Fruit fly (Drosophila melanogaster) whole organism, prepupa: Measurements from ENCODE around the gene Pph13.

Experiments
- Blimp-1 ChIP-seq: fragments of 200-800 bp; sonication (Bioruptor generic); optimal IDR thresholded peaks from 3 replicates; lab custom pipeline; 2017; ENCODE audit warnings: missing biosample characterization, missing genetic modification characterization, mild to moderate bottlenecking, moderate library complexity, missing genetic modification reagents
- CG10631 ChIP-seq: fragments of 200-800 bp; sonication (Bioruptor generic); optimal IDR thresholded peaks from 2 replicates; lab custom pipeline; 2016; ENCODE audit warnings: missing biosample characterization, missing genetic modification characterization
- CG10669 ChIP-seq: fragments of 200-800 bp; sonication (Bioruptor generic); optimal IDR thresholded peaks from 3 replicates; lab custom pipeline; 2018; ENCODE audit warnings: missing biosample characterization, mild to moderate bottlenecking, missing genetic modification characterization, moderate library complexity
- CG11294 ChIP-seq: fragments of 200-800 bp; sonication (Bioruptor generic); IDR thresholded peaks from 2 replicates; pipeline ENCODE4 v1.3.6; 2022; ENCODE audit warnings: missing biosample characterization, missing genetic modification characterization
- CG11762 ChIP-seq: fragments of 200-800 bp; sonication (Bioruptor generic); optimal IDR thresholded peaks from 3 replicates; lab custom pipeline; 2016; ENCODE audit warnings: missing biosample characterization, missing genetic modification characterization; ENCODE audit not compliant: insufficient read depth
- CG3032 ChIP-seq: fragments of 200-800 bp; optimal IDR thresholded peaks from 2 replicates; lab custom pipeline; 2019; ENCODE audit warnings: missing biosample characterization, mild to moderate bottlenecking, missing genetic modification characterization, moderate library complexity
- CG31627 ChIP-seq: fragments of 200-800 bp; sonication (Bioruptor generic); optimal IDR thresholded peaks from 3 replicates; lab custom pipeline; 2016; ENCODE audit warnings: missing biosample characterization, missing genetic modification characterization
- CG32006 ChIP-seq: fragments of 200-800 bp; sonication (Bioruptor generic); optimal IDR thresholded peaks from 3 replicates; lab custom pipeline; 2017; ENCODE audit warnings: missing biosample characterization, mild to moderate bottlenecking, missing genetic modification characterization
- CG4318 ChIP-seq: fragments of 200-800 bp; sonication (Bioruptor generic); optimal IDR thresholded peaks from 3 replicates; lab custom pipeline; 2017; ENCODE audit warnings: missing biosample characterization, mild to moderate bottlenecking, missing genetic modification characterization
- CG6276 ChIP-seq: fragments of 200-800 bp; sonication (Bioruptor generic); optimal IDR thresholded peaks from 2 replicates; lab custom pipeline; 2017; ENCODE audit warnings: missing biosample characterization, mild to moderate bottlenecking, missing genetic modification characterization
- CG6792 ChIP-seq: fragments of 200-800 bp; sonication (Bioruptor generic); optimal IDR thresholded peaks from 3 replicates; lab custom pipeline; 2016; ENCODE audit warnings: missing biosample characterization, missing genetic modification characterization
- CG7368 ChIP-seq: fragments of 200-800 bp; sonication (Bioruptor generic); optimal IDR thresholded peaks from 3 replicates; lab custom pipeline; 2016; ENCODE audit warnings: missing biosample characterization, missing genetic modification characterization
- CG8119 ChIP-seq: fragments of 200-800 bp; sonication (Bioruptor generic); IDR thresholded peaks from 3 replicates; pipeline ENCODE4 v1.3.6; 2022; ENCODE audit warnings: missing biosample characterization, missing genetic modification characterization
- CG8632 ChIP-seq: fragments of 200-800 bp; sonication (Bioruptor generic); optimal IDR thresholded peaks from 3 replicates; lab custom pipeline; 2016; ENCODE audit warnings: missing biosample characterization, missing genetic modification characterization
- Eip78C ChIP-seq: fragments of 200-800 bp; sonication (Bioruptor generic); peaks from one replicate; lab custom pipeline; 2016; ENCODE audit warnings: missing biosample characterization, missing genetic modification characterization
- Ets21C ChIP-seq: fragments of 200-800 bp; sonication (Bioruptor generic); optimal IDR thresholded peaks from 3 replicates; lab custom pipeline; 2016; ENCODE audit warnings: missing biosample characterization, missing genetic modification characterization
- Ets96B ChIP-seq: fragments of 200-800 bp; optimal IDR thresholded peaks from 2 replicates; lab custom pipeline; 2019; ENCODE audit warnings: missing biosample characterization, mild to moderate bottlenecking, missing genetic modification characterization, moderate library complexity
- Gug ChIP-seq: fragments of 200-800 bp; sonication (Bioruptor generic); IDR thresholded peaks from 2 replicates; pipeline ENCODE4 v1.3.6; 2022; ENCODE audit warnings: missing biosample characterization, missing genetic modification characterization
- Hr38 ChIP-seq: sonication (Bioruptor generic); optimal IDR thresholded peaks from 2 replicates; lab custom pipeline; 2016; ENCODE audit warnings: missing biosample characterization, missing genetic modification characterization
- Hr4 ChIP-seq: fragments of 200-800 bp; sonication (Bioruptor generic); optimal IDR thresholded peaks from 3 replicates; lab custom pipeline; 2016; ENCODE audit warnings: missing biosample characterization, missing genetic modification characterization
- Lpt ChIP-seq: fragments of 200-800 bp; sonication (Bioruptor generic); optimal IDR thresholded peaks from 3 replicates; lab custom pipeline; 2016; ENCODE audit warnings: missing biosample characterization, missing genetic modification characterization
- OdsH ChIP-seq: fragments of 200-800 bp; sonication (Bioruptor generic); optimal IDR thresholded peaks from 3 replicates; lab custom pipeline; 2016; ENCODE audit warnings: missing biosample characterization, missing genetic modification characterization
- Sox102F ChIP-seq: fragments of 200-800 bp; sonication (Bioruptor generic); optimal IDR thresholded peaks from 2 replicates; lab custom pipeline; 2016; ENCODE audit warnings: missing biosample characterization, mild to moderate bottlenecking, missing genetic modification characterization
- Sox14 ChIP-seq: fragments of 200-800 bp; sonication (Bioruptor generic); optimal IDR thresholded peaks from 3 replicates; lab custom pipeline; 2016; ENCODE audit warnings: missing biosample characterization, missing genetic modification characterization
- Sox15 ChIP-seq: fragments of 200-800 bp; sonication (Bioruptor generic); optimal IDR thresholded peaks from 3 replicates; lab custom pipeline; 2016; ENCODE audit warnings: missing biosample characterization, missing genetic modification characterization
- achi ChIP-seq: fragments of 200-800 bp; sonication (Bioruptor generic); optimal IDR thresholded peaks from 3 replicates; lab custom pipeline; 2016; ENCODE audit warnings: missing biosample characterization, missing genetic modification characterization
- acj6 ChIP-seq: fragments of 200-800 bp; sonication (Bioruptor generic); optimal IDR thresholded peaks from 3 replicates; lab custom pipeline; 2016; ENCODE audit warnings: missing biosample characterization, missing genetic modification characterization
- dac ChIP-seq: fragments of 200-800 bp; sonication (Bioruptor generic); optimal IDR thresholded peaks from 2 replicates; lab custom pipeline; 2017; ENCODE audit warnings: missing biosample characterization, mild to moderate bottlenecking, missing genetic modification characterization
- eg ChIP-seq: fragments of 200-800 bp; sonication (Bioruptor generic); IDR thresholded peaks from 3 replicates; pipeline ENCODE4 v1.3.6; 2022; ENCODE audit warnings: missing biosample characterization, missing genetic modification characterization
- esn ChIP-seq: fragments of 200-800 bp; sonication (Bioruptor generic); optimal IDR thresholded peaks from 2 replicates; lab custom pipeline; 2016; ENCODE audit warnings: missing biosample characterization, mild to moderate bottlenecking, missing genetic modification characterization, moderate library complexity
- fd85E ChIP-seq: fragments of 200-800 bp; sonication (Bioruptor generic); optimal IDR thresholded peaks from 3 replicates; lab custom pipeline; 2016; ENCODE audit warnings: missing biosample characterization, missing genetic modification characterization
- net ChIP-seq: fragments of 200-800 bp; sonication (Bioruptor generic); optimal IDR thresholded peaks from 3 replicates; lab custom pipeline; 2016; ENCODE audit warnings: missing biosample characterization, missing genetic modification characterization
- pdm3 ChIP-seq: fragments of 200-800 bp; sonication (Bioruptor generic); optimal IDR thresholded peaks from 3 replicates; lab custom pipeline; 2016; ENCODE audit warnings: missing biosample characterization, missing genetic modification characterization
- ss ChIP-seq, 2 experiments: fragments of 200-800 bp; sonication (Bioruptor generic); optimal IDR thresholded peaks; 2 replicates in 1 of 2; 3 replicates in 1 of 2; lab custom pipeline; 2017 to 2018; ENCODE audit warnings: mild to moderate bottlenecking in 2 of 2, missing biosample characterization in 2 of 2, missing genetic modification characterization in 2 of 2, moderate library complexity in 1 of 2
- svp ChIP-seq: fragments of 200-800 bp; sonication (Bioruptor generic); peaks from one replicate; lab custom pipeline; 2016; ENCODE audit warnings: missing biosample characterization, missing genetic modification characterization
- topi ChIP-seq: fragments of 200-800 bp; sonication (Bioruptor generic); optimal IDR thresholded peaks from 3 replicates; lab custom pipeline; 2016; ENCODE audit warnings: missing biosample characterization, missing genetic modification characterization
- vri ChIP-seq: fragments of 200-800 bp; sonication (Bioruptor generic); optimal IDR thresholded peaks from 3 replicates; lab custom pipeline; 2016; ENCODE audit warnings: missing biosample characterization, mild to moderate bottlenecking, missing genetic modification characterization

Gene Pph13

dm6 chr2L:615023-615422, 37.7 kb downstream of the Pph13 start (continued):
- TF ChIP-seq dac (GFP tag; lab: Kevin White, UChicago) (no peak), CG10631 (GFP tag; lab: Kevin White, UChicago) (no peak)

dm6 chr2L:619739-620138, 42.5 kb downstream of the Pph13 start:
- TF ChIP-seq dac (GFP tag; lab: Kevin White, UChicago), result peak; percentile 23
- peak; percentile 36 for TF ChIP-seq OdsH (GFP tag; lab: Kevin White, UChicago)
- TF ChIP-seq Sox14, result no peak
- TF ChIP-seq vri, result no peak
- no peak for TF ChIP-seq acj6 (GFP tag; lab: Kevin White, UChicago)
- TF ChIP-seq CG11762 (GFP tag; lab: Kevin White, UChicago), result no peak
- TF ChIP-seq Gug (GFP tag; lab: Robert Waterston, UW), result no peak
- no peak for TF ChIP-seq achi (GFP tag; lab: Kevin White, UChicago)
- peak; percentile 4 for TF ChIP-seq CG31627 (GFP tag; lab: Kevin White, UChicago)
- no peak for TF ChIP-seq CG6792 (GFP tag; lab: Kevin White, UChicago)
- no peak for TF ChIP-seq topi
- TF ChIP-seq CG4318, result peak; percentile 12
- peak; percentile 14 for TF ChIP-seq net (GFP tag; lab: Kevin White, UChicago)
- no peak for TF ChIP-seq CG6276 (GFP tag; lab: Kevin White, UChicago)
- peak; percentile 26 for TF ChIP-seq Eip78C
- peak; percentile 34; the same call in 1 of the 3 replicates for TF ChIP-seq eg (GFP tag; lab: Robert Waterston, UW)
- no peak for TF ChIP-seq CG11294
- TF ChIP-seq CG7368 (GFP tag; lab: Kevin White, UChicago), result no peak
- no peak for TF ChIP-seq Blimp-1
- TF ChIP-seq svp, result peak; percentile 62
- TF ChIP-seq Sox102F (GFP tag; lab: Kevin White, UChicago), result peak; percentile 14
- TF ChIP-seq ss (GFP tag; optimal IDR thresholded peaks at IDR 0.05; lab: Kevin White, UChicago), result no peak
- TF ChIP-seq Lpt (GFP tag; lab: Kevin White, UChicago), result no peak
- peak; percentile 58 for TF ChIP-seq CG32006 (GFP tag; lab: Kevin White, UChicago)
- TF ChIP-seq esn (GFP tag; lab: Kevin White, UChicago), result peak; percentile 28
- TF ChIP-seq pdm3 (GFP tag; lab: Kevin White, UChicago), result peak; percentile 35
- TF ChIP-seq Ets21C, result no peak
- 0 out of 3 replicates have a peak, but pooled peaks have one; percentile 21 for TF ChIP-seq CG8119 (GFP tag; lab: Robert Waterston, UW)
- peak; percentile 6 for TF ChIP-seq Hr4 (GFP tag; lab: Kevin White, UChicago)

dm6 chr2L:621101-621500, 43.8 kb downstream of the Pph13 start, which contains the start of gene lectin-21Cb:
Gene lectin-21Cb, minus strand, starts transcription at chr2L:621201.
- TF ChIP-seq Sox15 (GFP tag; lab: Kevin White, UChicago), result no peak
- no peak for TF ChIP-seq vri
- no peak for TF ChIP-seq svp
- TF ChIP-seq Ets96B, result no peak
- no peak for TF ChIP-seq CG6792 (GFP tag; lab: Kevin White, UChicago)
- no peak for TF ChIP-seq fd85E (GFP tag; lab: Kevin White, UChicago)
- no peak for TF ChIP-seq CG10669 (GFP tag; lab: Kevin White, UChicago)
- no peak for TF ChIP-seq Gug (GFP tag; lab: Robert Waterston, UW)
- TF ChIP-seq Hr38 (GFP tag; lab: Kevin White, UChicago), result no peak
- TF ChIP-seq CG3032, result no peak
- TF ChIP-seq OdsH (GFP tag; lab: Kevin White, UChicago), result no peak
- no peak for TF ChIP-seq eg (GFP tag; lab: Robert Waterston, UW)
- no peak for TF ChIP-seq CG4318
- TF ChIP-seq CG8119 (GFP tag; lab: Robert Waterston, UW), result no peak
- TF ChIP-seq pdm3 (GFP tag; lab: Kevin White, UChicago), result no peak
- TF ChIP-seq Sox102F (GFP tag; lab: Kevin White, UChicago), result no peak
- TF ChIP-seq CG8632 (GFP tag; lab: Kevin White, UChicago), result no peak
